Fruit fly (Drosophila melanogaster) whole organism, embryonic: ENCODE results near the gene Tom70.
A peak's percentile ranks its signal among the peaks of the same experiment; 100 is the strongest.

Experiments
- Atf3 ChIP-seq: fragments of 200-800 bp; sonication (Bioruptor generic); optimal IDR thresholded peaks from 3 replicates; lab custom pipeline; 2016; ENCODE audit warnings: missing biosample characterization, missing genetic modification characterization
- CG10267 ChIP-seq: fragments of 200-800 bp; sonication (Bioruptor generic); optimal IDR thresholded peaks from 2 replicates; lab custom pipeline; 2018; ENCODE audit warnings: missing biosample characterization, mild to moderate bottlenecking, missing genetic modification characterization, moderate library complexity
- CG10321 ChIP-seq: fragments of 200-800 bp; sonication (Bioruptor generic); IDR thresholded peaks from 2 replicates; pipeline ENCODE4 v1.3.6; 2022; ENCODE audit warnings: missing biosample characterization, missing genetic modification characterization
- CG12219 ChIP-seq: fragments of 200-800 bp; sonication (Bioruptor generic); optimal IDR thresholded peaks from 3 replicates; lab custom pipeline; 2018; ENCODE audit warnings: missing biosample characterization, mild to moderate bottlenecking, missing genetic modification characterization
- CG13287 ChIP-seq: fragments of 200-800 bp; sonication (Bioruptor generic); IDR thresholded peaks from 2 replicates; pipeline ENCODE4 v1.3.6; 2022; ENCODE audit warnings: missing biosample characterization, missing genetic modification characterization; ENCODE audit not compliant: partially characterized antibody
- CG17385 ChIP-seq: fragments of 200-800 bp; sonication (Bioruptor generic); optimal IDR thresholded peaks from 3 replicates; lab custom pipeline; 2018; ENCODE audit warnings: missing biosample characterization, mild to moderate bottlenecking, missing genetic modification characterization
- CG17568 ChIP-seq: fragments of 200-800 bp; sonication (Bioruptor generic); optimal IDR thresholded peaks from 2 replicates; lab custom pipeline; 2018; ENCODE audit warnings: missing biosample characterization, mild to moderate bottlenecking, missing genetic modification characterization, moderate library complexity
- CG31224 ChIP-seq: fragments of 200-800 bp; sonication (Bioruptor generic); IDR thresholded peaks from 2 replicates; pipeline ENCODE4 v1.3.6; 2022; ENCODE audit warnings: missing biosample characterization, missing genetic modification characterization
- CG31388 ChIP-seq: fragments of 200-800 bp; sonication (Bioruptor generic); optimal IDR thresholded peaks from 2 replicates; lab custom pipeline; 2016; ENCODE audit warnings: missing biosample characterization, missing genetic modification characterization
- CG3163 ChIP-seq: fragments of 200-800 bp; sonication (Bioruptor generic); optimal IDR thresholded peaks from 3 replicates; lab custom pipeline; 2016; ENCODE audit warnings: missing biosample characterization, missing genetic modification characterization
- CG32767 ChIP-seq: fragments of 200-800 bp; sonication (Bioruptor generic); IDR thresholded peaks from 2 replicates; pipeline ENCODE4 v1.3.6; 2022; ENCODE audit warnings: missing biosample characterization, missing genetic modification characterization
- CG4617 ChIP-seq: fragments of 200-800 bp; sonication (Bioruptor generic); optimal IDR thresholded peaks from 3 replicates; lab custom pipeline; 2016; ENCODE audit warnings: missing biosample characterization, missing genetic modification characterization, borderline replicate concordance
- CG8359 ChIP-seq: fragments of 200-800 bp; sonication (Bioruptor generic); optimal IDR thresholded peaks from 2 replicates; lab custom pipeline; 2017; ENCODE audit warnings: missing biosample characterization, mild to moderate bottlenecking, missing genetic modification characterization, borderline replicate concordance
- CG9876 ChIP-seq: fragments of 200-800 bp; sonication (Bioruptor generic); optimal IDR thresholded peaks from 2 replicates; lab custom pipeline; 2016; ENCODE audit warnings: missing biosample characterization, missing genetic modification characterization
- CrebB ChIP-seq: fragments of 200-800 bp; sonication (Bioruptor generic); optimal IDR thresholded peaks from 3 replicates; lab custom pipeline; 2018; ENCODE audit warnings: missing biosample characterization, mild to moderate bottlenecking, missing genetic modification characterization
- Dll ChIP-seq: fragments of 200-800 bp; sonication (Bioruptor generic); IDR thresholded peaks from 4 replicates; pipeline ENCODE4 v1.3.6; 2022; ENCODE audit warnings: missing biosample characterization, missing genetic modification characterization; ENCODE audit not compliant: partially characterized antibody
- Drgx ChIP-seq: fragments of 200-800 bp; sonication (Bioruptor generic); IDR thresholded peaks from 2 replicates; pipeline ENCODE4 v1.3.6; 2022; ENCODE audit warnings: missing biosample characterization, missing genetic modification characterization
- E2f2 ChIP-seq: fragments of 200-800 bp; sonication (Bioruptor generic); IDR thresholded peaks from 2 replicates; pipeline ENCODE4 v1.3.6; 2022; ENCODE audit warnings: missing biosample characterization, missing genetic modification characterization
- H15 ChIP-seq: fragments of 200-800 bp; sonication (Bioruptor generic); IDR thresholded peaks from 3 replicates; pipeline ENCODE4 v1.3.6; 2022; ENCODE audit warnings: missing biosample characterization, missing genetic modification characterization
- Hr3 ChIP-seq: fragments of 200-800 bp; sonication (Bioruptor generic); optimal IDR thresholded peaks from 3 replicates; lab custom pipeline; 2016; ENCODE audit warnings: missing biosample characterization, missing genetic modification characterization
- Hr39 ChIP-seq: fragments of >200 bp; optimal IDR thresholded peaks from 2 replicates; lab custom pipeline; 2017
- Kr ChIP-seq: fragments of 200-800 bp; sonication (Bioruptor generic); optimal IDR thresholded peaks from 2 replicates; lab custom pipeline; 2017; ENCODE audit warnings: missing biosample characterization, mild to moderate bottlenecking, missing genetic modification characterization
- Lpt ChIP-seq: fragments of >200 bp; optimal IDR thresholded peaks from 2 replicates; lab custom pipeline; 2018; ENCODE audit warnings: missing biosample characterization, missing genetic modification characterization
- MBD-R2 ChIP-seq: fragments of 200-800 bp; sonication (Bioruptor generic); IDR thresholded peaks from 2 replicates; pipeline ENCODE4 v1.3.6; 2022; ENCODE audit warnings: missing biosample characterization, missing genetic modification characterization
- NC2α ChIP-seq: fragments of 200-800 bp; sonication (Bioruptor generic); optimal IDR thresholded peaks from 2 replicates; lab custom pipeline; 2016; ENCODE audit warnings: missing biosample characterization, missing genetic modification characterization
- Oli ChIP-seq: fragments of 200-800 bp; sonication (Bioruptor generic); optimal IDR thresholded peaks from 2 replicates; lab custom pipeline; 2018; ENCODE audit warnings: missing biosample characterization, mild to moderate bottlenecking, missing genetic modification characterization, moderate library complexity
- Usf ChIP-seq: fragments of 200-800 bp; sonication (Bioruptor generic); optimal IDR thresholded peaks from 2 replicates; lab custom pipeline; 2017; ENCODE audit warnings: missing genotype, missing biosample characterization, missing genetic modification characterization
- br ChIP-seq: fragments of >200 bp; optimal IDR thresholded peaks from 2 replicates; lab custom pipeline; 2017
- bsh ChIP-seq, 2 experiments: fragments of 200-800 bp; sonication (Bioruptor generic); optimal IDR thresholded peaks; 2 replicates each; lab custom pipeline; 2017 to 2018; ENCODE audit warnings: mild to moderate bottlenecking in 2 of 2, missing biosample characterization in 2 of 2, missing genetic modification characterization in 2 of 2, moderate library complexity in 1 of 2
- chinmo ChIP-seq: fragments of 200-800 bp; sonication (Bioruptor generic); IDR thresholded peaks from 4 replicates; pipeline ENCODE4 v1.3.6; 2022; ENCODE audit warnings: missing biosample characterization, missing genetic modification characterization; ENCODE audit not compliant: partially characterized antibody
- crol ChIP-seq: fragments of 200-800 bp; sonication (Bioruptor generic); IDR thresholded peaks from 2 replicates; pipeline ENCODE4 v1.3.6; 2022; ENCODE audit warnings: missing biosample characterization, missing genetic modification characterization
- crp ChIP-seq, 2 experiments: fragments of 200-800 bp; sonication (Bioruptor generic); optimal IDR thresholded peaks; 2 replicates in 1 of 2; 3 replicates in 1 of 2; lab custom pipeline; 2017; ENCODE audit warnings: missing biosample characterization in 2 of 2, missing genetic modification characterization in 2 of 2, mild to moderate bottlenecking in 1 of 2, moderate library complexity in 1 of 2
- eve ChIP-seq, 2 experiments: fragments of >200 bp; optimal IDR thresholded peaks; 2 replicates each; lab custom pipeline; 2017; ENCODE audit warnings: missing biosample characterization in 2 of 2, missing genetic modification characterization in 2 of 2
- gcm2 ChIP-seq: fragments of 200-800 bp; sonication (Bioruptor generic); optimal IDR thresholded peaks from 2 replicates; lab custom pipeline; 2016; ENCODE audit warnings: missing biosample characterization, missing genetic modification characterization
- inv ChIP-seq: fragments of 200-800 bp; sonication (Bioruptor generic); IDR thresholded peaks from 2 replicates; pipeline ENCODE4 v1.3.6; 2022; ENCODE audit warnings: missing biosample characterization, missing genetic modification characterization; ENCODE audit not compliant: partially characterized antibody
- nom ChIP-seq: fragments of 200-800 bp; sonication (Bioruptor generic); optimal IDR thresholded peaks from 2 replicates; lab custom pipeline; 2017; ENCODE audit warnings: missing biosample characterization, missing genetic modification characterization, mild to moderate bottlenecking, moderate library complexity, missing genetic modification reagents
- otp ChIP-seq: fragments of 200-800 bp; sonication (Bioruptor generic); IDR thresholded peaks from 3 replicates; pipeline ENCODE4, ENCODE4 v1.3.6; 2022; ENCODE audit warnings: missing biosample characterization, missing genetic modification characterization
- sisA ChIP-seq: fragments of 200-800 bp; sonication (Bioruptor generic); IDR thresholded peaks from 2 replicates; pipeline ENCODE4 v1.3.6; 2022; ENCODE audit warnings: missing biosample characterization, missing genetic modification characterization
- sob ChIP-seq: fragments of 200-800 bp; sonication (Bioruptor generic); IDR thresholded peaks from 2 replicates; pipeline ENCODE4 v1.3.6; 2022; ENCODE audit warnings: missing biosample characterization, missing genetic modification characterization
- ssp ChIP-seq: fragments of 200-800 bp; sonication (Bioruptor generic); IDR thresholded peaks from 2 replicates; pipeline ENCODE4 v1.3.6; 2022; ENCODE audit warnings: missing biosample characterization, missing genetic modification characterization
- stwl ChIP-seq: fragments of 200-800 bp; sonication (Bioruptor generic); optimal IDR thresholded peaks from 3 replicates; lab custom pipeline; 2018; ENCODE audit warnings: missing biosample characterization, mild to moderate bottlenecking, missing genetic modification characterization, moderate library complexity
- tgo ChIP-seq: fragments of 200-800 bp; sonication (Bioruptor generic); IDR thresholded peaks from 3 replicates; pipeline ENCODE4 v1.3.6; 2022; ENCODE audit warnings: missing biosample characterization, missing genetic modification characterization
- twi ChIP-seq: fragments of 200-800 bp; optimal IDR thresholded peaks from 2 replicates; lab custom pipeline; 2019; ENCODE audit warnings: missing biosample characterization, mild to moderate bottlenecking, missing genetic modification characterization, moderate library complexity
- wek ChIP-seq: fragments of 200-800 bp; sonication (Bioruptor generic); optimal IDR thresholded peaks from 3 replicates; lab custom pipeline; 2018; ENCODE audit warnings: missing biosample characterization, mild to moderate bottlenecking, missing genetic modification characterization, moderate library complexity

Tom70 gene

DNA sequence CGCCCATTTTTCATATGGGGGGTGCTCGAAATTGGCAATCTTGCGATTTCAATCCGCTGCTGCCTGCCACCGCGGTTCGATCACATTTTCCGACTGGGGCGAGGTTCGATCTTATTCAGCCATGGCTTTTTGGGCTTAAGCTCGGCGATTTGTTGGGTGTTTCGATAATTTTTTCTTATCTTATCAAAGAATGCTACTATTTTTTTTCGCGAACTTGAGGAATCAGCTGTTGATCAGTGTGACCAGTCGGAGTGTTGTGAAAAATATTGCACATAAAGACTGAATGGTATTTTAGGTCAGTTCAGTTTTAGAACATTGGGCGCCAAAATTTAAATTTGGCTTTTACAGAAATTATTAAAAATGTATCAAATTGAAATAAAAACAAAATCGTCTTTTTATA, 17.6 kb downstream of the Tom70 start, which contains the start of gene Wdr81 (continued):
- TF ChIP-seq CG13287 (GFP tag; lab: Robert Waterston, UW) (peak; percentile 46), wek (GFP tag; lab: Kevin White, UChicago) (peak; percentile 48), crp (GFP tag; optimal IDR thresholded peaks at IDR 0.05; lab: Kevin White, UChicago) (peak; percentile 76 to 93), MBD-R2 (GFP tag; lab: Robert Waterston, UW) (peak; percentile 58), CG10321 (GFP tag; lab: Robert Waterston, UW) (0 out of 2 replicates have a peak, but pooled peaks have one; percentile 17), E2f2 (peak; percentile 94), CG10267 (tag; lab: Kevin White, UChicago) (peak; percentile 17), CG4617 (GFP tag; lab: Kevin White, UChicago) (peak; percentile 45), stwl (peak; percentile 28)

DNA sequence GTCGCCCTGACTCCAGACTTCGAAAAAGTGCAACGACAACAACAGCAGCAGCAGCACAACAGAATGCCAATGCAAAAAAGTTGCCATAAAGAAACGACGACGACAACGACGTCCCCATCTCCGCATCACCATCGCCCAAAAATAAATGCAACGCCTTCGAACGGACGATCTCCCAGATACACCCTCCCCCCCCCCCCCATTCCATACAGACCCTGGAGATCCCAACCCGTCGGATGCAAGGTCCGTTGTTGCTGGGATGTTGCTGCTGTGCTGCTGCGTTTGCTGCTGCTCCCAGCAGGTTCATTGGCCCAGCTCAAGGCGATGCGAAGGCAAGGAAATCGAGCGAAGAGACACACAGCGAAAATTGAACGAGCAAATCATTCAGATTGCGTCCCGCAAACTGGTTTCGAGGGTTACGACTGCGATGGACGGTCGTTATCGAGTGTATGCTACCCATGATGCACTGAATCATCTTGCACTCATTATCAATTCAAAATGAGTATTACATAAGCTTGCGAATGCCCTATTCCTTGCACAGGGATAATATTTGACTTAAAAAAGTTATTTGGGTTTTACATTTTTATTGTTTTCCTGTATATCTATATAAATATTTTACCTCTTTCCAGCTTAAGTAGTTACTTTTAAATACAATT, 24.4 kb downstream of the Tom70 start:
- peak; percentile 96 for TF ChIP-seq nom (GFP tag; lab: Kevin White, UChicago)
- no peak for TF ChIP-seq Oli (tag; lab: Kevin White, UChicago)
- TF ChIP-seq CG9876 (GFP tag; lab: Kevin White, UChicago) = no peak
- TF ChIP-seq inv (GFP tag; lab: Robert Waterston, UW) = no peak
- no peak for TF ChIP-seq CG17568 (GFP tag; lab: Kevin White, UChicago)
- TF ChIP-seq bsh (GFP tag; optimal IDR thresholded peaks at IDR 0.05; lab: Kevin White, UChicago) = peak in 1 of 2 experiments; percentile 42
- TF ChIP-seq CG32767 (GFP tag; lab: Robert Waterston, UW) = no peak
- TF ChIP-seq NC2α = no peak
- 0 out of 2 replicates have a peak, but pooled peaks have one; percentile 11 for TF ChIP-seq sisA (GFP tag; lab: Robert Waterston, UW)
- TF ChIP-seq CrebB = no peak
- TF ChIP-seq Hr39 = peak; percentile 70
- TF ChIP-seq CG13287 (GFP tag; lab: Robert Waterston, UW) = no peak
- no peak for TF ChIP-seq tgo
- no peak for TF ChIP-seq otp
- TF ChIP-seq Dll (GFP tag; lab: Robert Waterston, UW) = no peak
- TF ChIP-seq Drgx (GFP tag; lab: Robert Waterston, UW) = peak; percentile 58
- TF ChIP-seq sob (GFP tag; lab: Robert Waterston, UW) = no peak
- TF ChIP-seq crol = peak; percentile 44; the same call in 1 of the 2 replicates
- TF ChIP-seq eve (GFP tag; optimal IDR thresholded peaks at IDR 0.05; lab: Kevin White, UChicago) = no peak
- TF ChIP-seq Kr = no peak
- TF ChIP-seq ssp (GFP tag; lab: Robert Waterston, UW) = no peak
- no peak for TF ChIP-seq Atf3 (GFP tag; lab: Kevin White, UChicago)
- TF ChIP-seq Hr3 (GFP tag; lab: Kevin White, UChicago) = no peak
- TF ChIP-seq CG8359 (GFP tag; lab: Kevin White, UChicago) = no peak
- no peak for TF ChIP-seq Usf (GFP tag; lab: Kevin White, UChicago)
- TF ChIP-seq gcm2 (GFP tag; lab: Kevin White, UChicago) = no peak
- TF ChIP-seq CG31224 (GFP tag; lab: Robert Waterston, UW) = peak; percentile 63
- no peak for TF ChIP-seq CG17385
- TF ChIP-seq CG3163 = no peak
- TF ChIP-seq H15 (GFP tag; lab: Robert Waterston, UW) = no peak
- no peak for TF ChIP-seq CG31388 (GFP tag; lab: Kevin White, UChicago)
- TF ChIP-seq twi (tag; lab: Kevin White, UChicago) = no peak
- no peak for TF ChIP-seq CG12219 (GFP tag; lab: Kevin White, UChicago)
- 0 out of 4 replicates have a peak, but pooled peaks have one; percentile 51 for TF ChIP-seq chinmo (GFP tag; lab: Robert Waterston, UW)
- TF ChIP-seq Lpt (GFP tag; lab: Kevin White, UChicago) = no peak
- TF ChIP-seq br (lab: Kevin White, UChicago) = no peak
